Fruit fly (Drosophila melanogaster) whole organism, embryonic: Measurements from ENCODE around the gene nAChRalpha5.
A peak's percentile ranks its signal among the peaks of the same experiment; 100 is the strongest.

Experiments used
- CG11696 ChIP-seq: fragments of 200-800 bp; sonication (Bioruptor generic); IDR thresholded peaks from 2 replicates; pipeline ENCODE4 v1.3.6; 2022; ENCODE audit warnings: missing biosample characterization, missing genetic modification characterization
- CG12071 ChIP-seq: fragments of 200-800 bp; sonication (Bioruptor generic); optimal IDR thresholded peaks from 3 replicates; lab custom pipeline; 2018; ENCODE audit warnings: missing biosample characterization, mild to moderate bottlenecking, missing genetic modification characterization
- CG12769 ChIP-seq: fragments of 200-800 bp; sonication (Bioruptor generic); optimal IDR thresholded peaks from 2 replicates; lab custom pipeline; 2019; ENCODE audit warnings: missing biosample characterization, mild to moderate bottlenecking, missing genetic modification characterization, moderate library complexity
- CG13894 ChIP-seq: fragments of 200-800 bp; sonication (Bioruptor generic); optimal IDR thresholded peaks from 3 replicates; lab custom pipeline; 2018; ENCODE audit warnings: missing biosample characterization, mild to moderate bottlenecking, missing genetic modification characterization, moderate library complexity
- CG14441 ChIP-seq: fragments of 200-800 bp; sonication (Bioruptor generic); IDR thresholded peaks from 2 replicates; pipeline ENCODE4 v1.3.6; 2022; ENCODE audit warnings: missing biosample characterization, missing genetic modification characterization
- CG15479 ChIP-seq: fragments of 200-800 bp; sonication (Bioruptor generic); optimal IDR thresholded peaks from 3 replicates; lab custom pipeline; 2019; ENCODE audit warnings: missing biosample characterization, mild to moderate bottlenecking, missing genetic modification characterization, moderate library complexity
- CG18476 ChIP-seq: fragments of 200-800 bp; sonication (Bioruptor generic); optimal IDR thresholded peaks from 2 replicates; lab custom pipeline; 2016; ENCODE audit warnings: missing biosample characterization, mild to moderate bottlenecking, missing genetic modification characterization
- CG32532 ChIP-seq: fragments of 200-800 bp; sonication (Bioruptor generic); IDR thresholded peaks from 2 replicates; pipeline ENCODE4 v1.3.6; 2022; ENCODE audit warnings: missing biosample characterization, missing genetic modification characterization
- CG3281 ChIP-seq: fragments of 200-800 bp; sonication (Bioruptor generic); optimal IDR thresholded peaks from 3 replicates; lab custom pipeline; 2017; ENCODE audit warnings: missing biosample characterization, mild to moderate bottlenecking, missing genetic modification characterization
- CG4707 ChIP-seq: fragments of 200-800 bp; sonication (Bioruptor generic); optimal IDR thresholded peaks from 2 replicates; lab custom pipeline; 2018; ENCODE audit warnings: missing biosample characterization, mild to moderate bottlenecking, missing genetic modification characterization, moderate library complexity
- CG7987 ChIP-seq: fragments of 200-800 bp; sonication (Bioruptor generic); optimal IDR thresholded peaks from 2 replicates; lab custom pipeline; 2018; ENCODE audit warnings: missing biosample characterization, mild to moderate bottlenecking, missing genetic modification characterization, moderate library complexity
- CG8290 ChIP-seq, 3 experiments: fragments of 200-800 bp; sonication (Bioruptor generic); optimal IDR thresholded peaks; 2 replicates each; lab custom pipeline; 2016 to 2019; ENCODE audit warnings: missing biosample characterization in 3 of 3, missing genetic modification characterization in 3 of 3, mild to moderate bottlenecking in 2 of 3, moderate library complexity in 1 of 3
- CG9215 ChIP-seq: fragments of 200-800 bp; sonication (Bioruptor generic); IDR thresholded peaks from 2 replicates; pipeline ENCODE4 v1.3.6; 2022; ENCODE audit warnings: missing biosample characterization, missing genetic modification characterization
- CHES-1-like ChIP-seq: fragments of 200-800 bp; sonication (Bioruptor generic); optimal IDR thresholded peaks from 2 replicates; lab custom pipeline; 2016; ENCODE audit warnings: missing biosample characterization, missing genetic modification characterization
- Dbx ChIP-seq: fragments of 200-800 bp; sonication (Bioruptor generic); IDR thresholded peaks from 3 replicates; pipeline ENCODE4 v1.3.6; 2022; ENCODE audit warnings: missing biosample characterization, missing genetic modification characterization
- Deaf1 ChIP-seq: fragments of 200-800 bp; optimal IDR thresholded peaks from 3 replicates; lab custom pipeline; 2019; ENCODE audit warnings: missing biosample characterization, mild to moderate bottlenecking, missing genetic modification characterization, moderate library complexity
- Dll ChIP-seq: fragments of 200-800 bp; sonication (Bioruptor generic); IDR thresholded peaks from 4 replicates; pipeline ENCODE4 v1.3.6; 2022; ENCODE audit warnings: missing biosample characterization, missing genetic modification characterization; ENCODE audit not compliant: partially characterized antibody
- ERR ChIP-seq: fragments of 200-800 bp; sonication (Bioruptor generic); optimal IDR thresholded peaks from 2 replicates; lab custom pipeline; 2016; ENCODE audit warnings: missing biosample characterization, missing genetic modification characterization
- Fer1 ChIP-seq: fragments of 200-800 bp; sonication (Bioruptor generic); optimal IDR thresholded peaks from 2 replicates; lab custom pipeline; 2017; ENCODE audit warnings: missing biosample characterization, mild to moderate bottlenecking, missing genetic modification characterization
- Fer2 ChIP-seq: fragments of 200-800 bp; sonication (Bioruptor generic); optimal IDR thresholded peaks from 2 replicates; lab custom pipeline; 2018; ENCODE audit warnings: missing biosample characterization, mild to moderate bottlenecking, missing genetic modification characterization, moderate library complexity
- Fer3 ChIP-seq: fragments of 200-800 bp; sonication (Bioruptor generic); optimal IDR thresholded peaks from 2 replicates; lab custom pipeline; 2018; ENCODE audit warnings: missing biosample characterization, mild to moderate bottlenecking, missing genetic modification characterization, moderate library complexity
- GATAe ChIP-seq: fragments of 200-800 bp; sonication (Bioruptor generic); conservative IDR thresholded peaks from 2 replicates; pipeline ENCODE4 v1.3.6; 2022; ENCODE audit warnings: missing biosample characterization, missing genetic modification characterization
- Hmr ChIP-seq: fragments of 200-800 bp; sonication (Bioruptor generic); optimal IDR thresholded peaks from 3 replicates; lab custom pipeline; 2017; ENCODE audit warnings: mild to moderate bottlenecking, missing biosample characterization, missing genetic modification reagents, missing genetic modification characterization
- Jarid2 ChIP-seq: fragments of 200-800 bp; sonication (Bioruptor generic); optimal IDR thresholded peaks from 3 replicates; lab custom pipeline; 2017; ENCODE audit warnings: mild to moderate bottlenecking, missing biosample characterization, missing genetic modification reagents, missing genetic modification characterization
- Neu2 ChIP-seq: fragments of 200-800 bp; sonication (Bioruptor generic); optimal IDR thresholded peaks from 3 replicates; lab custom pipeline; 2016; ENCODE audit warnings: missing biosample characterization, missing genetic modification characterization, borderline replicate concordance
- NfI ChIP-seq: fragments of 200-800 bp; sonication (Bioruptor generic); optimal IDR thresholded peaks from 3 replicates; lab custom pipeline; 2018; ENCODE audit warnings: missing biosample characterization, mild to moderate bottlenecking, missing genetic modification characterization, moderate library complexity
- Pdp1 ChIP-seq, 2 experiments: fragments of 200-800 bp; sonication (Bioruptor generic); optimal IDR thresholded peaks; 3 replicates each; lab custom pipeline; 2016; ENCODE audit warnings: missing biosample characterization in 2 of 2, missing genetic modification characterization in 2 of 2, mild to moderate bottlenecking in 1 of 2, moderate library complexity in 1 of 2
- Side ChIP-seq: fragments of 200-800 bp; sonication (Bioruptor generic); optimal IDR thresholded peaks from 2 replicates; lab custom pipeline; 2016; ENCODE audit warnings: missing biosample characterization, missing genetic modification characterization
- Tbp ChIP-seq: fragments of >200 bp; optimal IDR thresholded peaks from 2 replicates; lab custom pipeline; 2018; ENCODE audit warnings: missing biosample characterization, missing genetic modification characterization
- al ChIP-seq: fragments of 200-800 bp; sonication (Bioruptor generic); IDR thresholded peaks from 2 replicates; pipeline ENCODE4 v1.3.6; 2022; ENCODE audit warnings: missing biosample characterization, missing genetic modification characterization
- cas ChIP-seq: fragments of 200-800 bp; sonication (Bioruptor generic); IDR thresholded peaks from 2 replicates; pipeline ENCODE4 v1.3.6; 2022; ENCODE audit warnings: missing biosample characterization, missing genetic modification characterization
- chinmo ChIP-seq: fragments of 200-800 bp; sonication (Bioruptor generic); IDR thresholded peaks from 4 replicates; pipeline ENCODE4 v1.3.6; 2022; ENCODE audit warnings: missing biosample characterization, missing genetic modification characterization; ENCODE audit not compliant: partially characterized antibody
- croc ChIP-seq: fragments of 200-800 bp; sonication (Bioruptor generic); conservative IDR thresholded peaks from 3 replicates; pipeline ENCODE4 v1.3.6; 2022; ENCODE audit warnings: missing biosample characterization, missing genetic modification characterization
- cwo ChIP-seq: fragments of 200-800 bp; sonication (Bioruptor generic); optimal IDR thresholded peaks from 3 replicates; lab custom pipeline; 2017; ENCODE audit warnings: missing biosample characterization, missing genetic modification characterization, mild to moderate bottlenecking, moderate library complexity, missing genetic modification reagents
- dan ChIP-seq: fragments of 200-800 bp; sonication (Bioruptor generic); IDR thresholded peaks from 2 replicates; pipeline ENCODE4 v1.3.6; 2022; ENCODE audit warnings: missing biosample characterization, missing genetic modification characterization
- grn ChIP-seq: fragments of 200-800 bp; sonication (Bioruptor generic); optimal IDR thresholded peaks from 3 replicates; lab custom pipeline; 2017; ENCODE audit warnings: missing biosample characterization, missing genetic modification characterization
- gro ChIP-seq: fragments of 200-800 bp; sonication (Bioruptor generic); optimal IDR thresholded peaks from 2 replicates; lab custom pipeline; 2016; ENCODE audit warnings: missing biosample characterization, missing genetic modification characterization
- ham ChIP-seq: fragments of 200-800 bp; sonication (Bioruptor generic); IDR thresholded peaks from 2 replicates; pipeline ENCODE4 v1.3.6; 2022; ENCODE audit warnings: missing biosample characterization, missing genetic modification characterization
- her ChIP-seq: fragments of 200-800 bp; sonication (Bioruptor generic); optimal IDR thresholded peaks from 2 replicates; lab custom pipeline; 2016; ENCODE audit warnings: missing biosample characterization, missing genetic modification characterization
- kay ChIP-seq: fragments of 200-800 bp; sonication (Bioruptor generic); optimal IDR thresholded peaks from 2 replicates; lab custom pipeline; 2016; ENCODE audit warnings: missing biosample characterization, missing genetic modification characterization
- lbe ChIP-seq: fragments of 200-800 bp; sonication (Bioruptor generic); optimal IDR thresholded peaks from 2 replicates; lab custom pipeline; 2016; ENCODE audit warnings: missing biosample characterization, mild to moderate bottlenecking, missing genetic modification characterization
- lilli ChIP-seq: fragments of 200-800 bp; sonication (Bioruptor generic); optimal IDR thresholded peaks from 3 replicates; lab custom pipeline; 2016; ENCODE audit warnings: missing biosample characterization, missing genetic modification characterization
- rib ChIP-seq: fragments of 200-800 bp; sonication (Bioruptor generic); IDR thresholded peaks from 2 replicates; pipeline ENCODE4 v1.3.6; 2022; ENCODE audit warnings: missing biosample characterization, missing genetic modification characterization
- ro ChIP-seq: fragments of 200-800 bp; sonication (Bioruptor generic); IDR thresholded peaks from 2 replicates; pipeline ENCODE4 v1.3.6; 2022; ENCODE audit warnings: missing biosample characterization, missing genetic modification characterization
- sug ChIP-seq: fragments of 200-800 bp; optimal IDR thresholded peaks from 2 replicates; lab custom pipeline; 2019; ENCODE audit warnings: missing biosample characterization, mild to moderate bottlenecking, missing genetic modification characterization, moderate library complexity
- tap ChIP-seq: fragments of 200-800 bp; optimal IDR thresholded peaks from 3 replicates; lab custom pipeline; 2019; ENCODE audit warnings: missing biosample characterization, mild to moderate bottlenecking, missing genetic modification characterization, moderate library complexity
- zfh1 ChIP-seq: fragments of 200-800 bp; sonication (Bioruptor generic); IDR thresholded peaks from 3 replicates; pipeline ENCODE4 v1.3.6; 2022; ENCODE audit warnings: missing biosample characterization, missing genetic modification characterization

Gene nAChRalpha5

dm6 chr2L:14012304-14013054 is 27.5 kb upstream of the nAChRalpha5 start, which contains the start of gene bgm (continued):
- TF ChIP-seq sug (tag; lab: Kevin White, UChicago) (peak; percentile 31), NfI (no peak), CHES-1-like (GFP tag; lab: Kevin White, UChicago) (no peak), CG3281 (GFP tag; lab: Kevin White, UChicago) (no peak), tap (no peak), CG13894 (tag; lab: Kevin White, UChicago) (peak; percentile 66), lbe (GFP tag; lab: Kevin White, UChicago) (no peak), Neu2 (no peak), cwo (GFP tag; lab: Kevin White, UChicago) (peak; percentile 41), Dll (GFP tag; lab: Robert Waterston, UW) (no peak), grn (GFP tag; lab: Kevin White, UChicago) (peak; percentile 90)

- peak; percentile 3 for TF ChIP-seq kay (GFP tag; lab: Kevin White, UChicago)
- peak; percentile 59 for TF ChIP-seq Deaf1 (tag; lab: Kevin White, UChicago)
- TF ChIP-seq Side (GFP tag; lab: Kevin White, UChicago), result no peak
- TF ChIP-seq CG4707 (GFP tag; lab: Kevin White, UChicago), result no peak
- TF ChIP-seq lilli (GFP tag; lab: Kevin White, UChicago), result peak; percentile 27
- TF ChIP-seq ERR (GFP tag; lab: Kevin White, UChicago), result peak; percentile 19
- TF ChIP-seq Fer2 (tag; lab: Kevin White, UChicago), result no peak
- no peak for TF ChIP-seq dan (GFP tag; lab: Robert Waterston, UW)
- TF ChIP-seq Tbp (GFP tag; lab: Kevin White, UChicago), result no peak
- peak; percentile 38 for TF ChIP-seq Jarid2
- TF ChIP-seq her, result peak; percentile 19
- TF ChIP-seq croc (GFP tag; lab: Robert Waterston, UW), result no peak
- TF ChIP-seq CG11696 (GFP tag; lab: Robert Waterston, UW), result no peak
- peak; percentile 12 for TF ChIP-seq Fer1 (GFP tag; lab: Kevin White, UChicago)
- peak; percentile 14 for TF ChIP-seq Fer3 (tag; lab: Kevin White, UChicago)
- TF ChIP-seq gro, result peak; percentile 24
- no peak for TF ChIP-seq ham (GFP tag; lab: Robert Waterston, UW)
- TF ChIP-seq chinmo (GFP tag; lab: Robert Waterston, UW), result 0 out of 4 replicates have a peak, but pooled peaks have one; percentile 66
- no peak for TF ChIP-seq CG9215
- no peak for TF ChIP-seq CG18476 (GFP tag; lab: Kevin White, UChicago)
- peak; percentile 78 for TF ChIP-seq CG12769 (tag; lab: Kevin White, UChicago)
- peak; percentile 96 for TF ChIP-seq GATAe (GFP tag; lab: Robert Waterston, UW)
- peak; percentile 72 for TF ChIP-seq CG7987 (GFP tag; lab: Kevin White, UChicago)
- TF ChIP-seq zfh1 (GFP tag; lab: Robert Waterston, UW), result peak; percentile 57; the same call in 1 of the 3 replicates
- TF ChIP-seq CG8290 (GFP tag; optimal IDR thresholded peaks at IDR 0.05; lab: Kevin White, UChicago), result no peak
- TF ChIP-seq CG8290 (tag; optimal IDR thresholded peaks at IDR 0.05; lab: Kevin White, UChicago), result peak in 1 of 2 experiments; percentile 60
- TF ChIP-seq ro (GFP tag; lab: Robert Waterston, UW), result no peak
- TF ChIP-seq rib (GFP tag; lab: Robert Waterston, UW), result peak; percentile 52; the same call in 1 of the 2 replicates
- TF ChIP-seq cas (GFP tag; lab: Robert Waterston, UW), result no peak
- peak in 1 of 2 experiments; percentile 39 for TF ChIP-seq Pdp1 (GFP tag; optimal IDR thresholded peaks at IDR 0.05; lab: Kevin White, UChicago)
- TF ChIP-seq CG15479 (GFP tag; lab: Kevin White, UChicago), result peak; percentile 89
- 0 out of 2 replicates have a peak, but pooled peaks have one; percentile 21 for TF ChIP-seq al
- 0 out of 2 replicates have a peak, but pooled peaks have one; percentile 20 for TF ChIP-seq CG32532 (GFP tag; lab: Robert Waterston, UW)
- peak; percentile 34 for TF ChIP-seq Hmr (GFP tag; lab: Kevin White, UChicago)
- peak; percentile 5 for TF ChIP-seq CG12071 (GFP tag; lab: Kevin White, UChicago)
- peak; percentile 91 for TF ChIP-seq sug (tag; lab: Kevin White, UChicago)
- 0 out of 2 replicates have a peak, but pooled peaks have one; percentile 7 for TF ChIP-seq CG14441
- 0 out of 3 replicates have a peak, but pooled peaks have one; percentile 42 for TF ChIP-seq Dbx (GFP tag; lab: Robert Waterston, UW)
Measured at dm6 chr2L:14013478-14013877, 26.5 kb upstream of the nAChRalpha5 start.
